Worm (Caenorhabditis elegans) whole organism, young adult: Measurements from ENCODE around the gene K05G3.2.

ENCODE experiments used
- B0336.3 ChIP-seq: fragments of 200-800 bp; sonication (Bioruptor generic); IDR thresholded peaks from 2 replicates; pipeline ENCODE4 v1.3.6; 2022; ENCODE audit warnings: missing genetic modification characterization, missing compliant biosample characterization
- C17E4.6 ChIP-seq: fragments of 200-800 bp; sonication (Bioruptor generic); IDR thresholded peaks from 2 replicates; pipeline ENCODE4 v1.3.6; 2022; ENCODE audit warnings: missing genetic modification reagents, missing genetic modification characterization, missing compliant biosample characterization
- D2030.7 ChIP-seq: fragments of 200-800 bp; sonication (Bioruptor generic); IDR thresholded peaks from 2 replicates; pipeline ENCODE4 v1.3.6; 2022; ENCODE audit warnings: missing genetic modification reagents, missing genetic modification characterization, missing compliant biosample characterization
- F10E7.11 ChIP-seq: sonication (generic microtip); optimal IDR thresholded peaks from 2 replicates; lab custom pipeline; 2017; ENCODE audit warnings: mild to moderate bottlenecking, missing genetic modification characterization, moderate library complexity, missing compliant biosample characterization
- F23B12.7 ChIP-seq: sonication (generic microtip); optimal IDR thresholded peaks from 2 replicates; lab custom pipeline; 2017; ENCODE audit warnings: missing genetic modification characterization, mild to moderate bottlenecking, missing compliant biosample characterization, antibody characterized with exemption, moderate library complexity; ENCODE audit not compliant: insufficient read depth
- F55B11.4 ChIP-seq: sonication (generic microtip); optimal IDR thresholded peaks from 2 replicates; lab custom pipeline; 2016; ENCODE audit warnings: missing compliant biosample characterization, missing genetic modification characterization, borderline replicate concordance; ENCODE audit not compliant: insufficient read depth
- K11D2.4 ChIP-seq: fragments of 200-800 bp; sonication (Bioruptor generic); IDR thresholded peaks from 2 replicates; pipeline ENCODE4 v1.3.6; 2022; ENCODE audit warnings: missing genetic modification reagents, missing genetic modification characterization, missing compliant biosample characterization
- Y56A3A.18 ChIP-seq: fragments of 200-800 bp; sonication (Bioruptor generic); IDR thresholded peaks from 2 replicates; pipeline ENCODE4 v1.3.6; 2022; ENCODE audit warnings: missing genetic modification reagents, missing genetic modification characterization, missing compliant biosample characterization
- ama-1 ChIP-seq, 3 experiments: fragments of 150-350 bp in 1 of 3; sonication (generic microtip) in 2 of 3; optimal IDR thresholded peaks; 2 replicates each; lab custom pipeline; 2014 to 2018; ENCODE audit warnings: missing biosample characterization in 2 of 3, missing genetic modification characterization in 2 of 3, missing genetic modification reagents in 2 of 3
- atf-7 ChIP-seq: sonication (generic microtip); optimal IDR thresholded peaks from 2 replicates; lab custom pipeline; 2017; ENCODE audit warnings: mild to moderate bottlenecking, missing genetic modification characterization, missing compliant biosample characterization
- attf-3 ChIP-seq: fragments of 200-800 bp; sonication (Bioruptor generic); conservative IDR thresholded peaks from 2 replicates; pipeline ENCODE4 v1.3.6; 2022; ENCODE audit warnings: missing genetic modification reagents, missing genetic modification characterization, missing compliant biosample characterization
- attf-5 ChIP-seq: fragments of 200-800 bp; sonication (Bioruptor generic); optimal IDR thresholded peaks from 2 replicates; lab custom pipeline; 2018; ENCODE audit warnings: mild to moderate bottlenecking, missing genetic modification characterization, missing compliant biosample characterization
- bed-2 ChIP-seq: fragments of 200-800 bp; sonication (Bioruptor generic); IDR thresholded peaks from 2 replicates; pipeline ENCODE4 v1.3.6; 2022; ENCODE audit warnings: missing genetic modification reagents, missing genetic modification characterization, missing compliant biosample characterization
- ceh-58 ChIP-seq: fragments of 200-800 bp; sonication (Bioruptor generic); IDR thresholded peaks from 2 replicates; pipeline ENCODE4 v1.3.6; 2022; ENCODE audit warnings: missing genetic modification characterization, missing compliant biosample characterization
- die-1 ChIP-seq: sonication (generic microtip); optimal IDR thresholded peaks from 2 replicates; lab custom pipeline; 2016; ENCODE audit warnings: missing genotype, mild to moderate bottlenecking, missing genetic modification characterization, missing compliant biosample characterization
- dpl-1 ChIP-seq: fragments of 150-350 bp; optimal IDR thresholded peaks from 2 replicates; lab custom pipeline; 2014; ENCODE audit warnings: missing biosample characterization, missing genetic modification reagents, missing genetic modification characterization
- egrh-3 ChIP-seq: fragments of 200-800 bp; sonication (Bioruptor generic); IDR thresholded peaks from 2 replicates; pipeline ENCODE4 v1.3.6; 2022; ENCODE audit warnings: missing genetic modification reagents, missing genetic modification characterization, missing compliant biosample characterization
- gei-17 ChIP-seq: fragments of 200-800 bp; sonication (Bioruptor generic); optimal IDR thresholded peaks from 2 replicates; lab custom pipeline; 2018; ENCODE audit warnings: mild to moderate bottlenecking, missing genetic modification characterization, missing compliant biosample characterization
- lsy-27 ChIP-seq: sonication (generic microtip); optimal IDR thresholded peaks from 2 replicates; lab custom pipeline; 2017; ENCODE audit warnings: missing genetic modification characterization, mild to moderate bottlenecking, missing compliant biosample characterization, antibody characterized with exemption, missing genotype, borderline replicate concordance; ENCODE audit not compliant: insufficient read depth
- madf-10 ChIP-seq: sonication (generic microtip); optimal IDR thresholded peaks from 2 replicates; lab custom pipeline; 2016; ENCODE audit warnings: mild to moderate bottlenecking, missing genetic modification characterization, missing compliant biosample characterization
- madf-3 ChIP-seq: fragments of 200-800 bp; sonication (Bioruptor generic); IDR thresholded peaks from 2 replicates; pipeline ENCODE4 v1.3.6; 2022; ENCODE audit warnings: missing genetic modification reagents, missing genetic modification characterization, missing compliant biosample characterization
- mel-28 ChIP-seq: sonication (generic microtip); optimal IDR thresholded peaks from 2 replicates; lab custom pipeline; 2016; ENCODE audit warnings: borderline replicate concordance, mild to moderate bottlenecking, missing genetic modification characterization, missing compliant biosample characterization
- mes-4 ChIP-seq: sonication (generic microtip); optimal IDR thresholded peaks from 2 replicates; lab custom pipeline; 2016; ENCODE audit warnings: missing genotype, missing genetic modification characterization, missing compliant biosample characterization
- nfya-1 ChIP-seq: sonication (generic microtip); optimal IDR thresholded peaks from 2 replicates; lab custom pipeline; 2017; ENCODE audit warnings: antibody characterized with exemption, missing compliant biosample characterization, missing genetic modification characterization, borderline replicate concordance; ENCODE audit not compliant: insufficient read depth
- nfya-2 ChIP-seq: fragments of 200-800 bp; sonication (Bioruptor generic); IDR thresholded peaks from 2 replicates; pipeline ENCODE4 v1.3.6; 2022; ENCODE audit warnings: missing genetic modification reagents, missing genetic modification characterization, missing compliant biosample characterization
- nhr-27 ChIP-seq: fragments of 200-800 bp; sonication (Bioruptor generic); optimal IDR thresholded peaks from 2 replicates; lab custom pipeline; 2018; ENCODE audit warnings: mild to moderate bottlenecking, missing genetic modification characterization, moderate library complexity, missing compliant biosample characterization
- pha-4 ChIP-seq: fragments of 150-350 bp; sonication (generic microtip); optimal IDR thresholded peaks from 2 replicates; lab custom pipeline; 2014; ENCODE audit warnings: missing biosample characterization, missing genetic modification reagents, missing genetic modification characterization
- rec-8 ChIP-seq, 2 experiments: sonication (generic microtip); optimal IDR thresholded peaks; 2 replicates each; lab custom pipeline; 2016; ENCODE audit warnings: mild to moderate bottlenecking in 2 of 2, missing genetic modification characterization in 2 of 2, missing genetic modification reagents in 2 of 2, missing genotype in 2 of 2, missing biosample characterization in 1 of 2, missing compliant biosample characterization in 1 of 2, moderate library complexity in 1 of 2
- tbp1 ChIP-seq: fragments of 200-800 bp; sonication (Bioruptor generic); optimal IDR thresholded peaks from 2 replicates; lab custom pipeline; 2018; ENCODE audit warnings: mild to moderate bottlenecking, missing genetic modification characterization, missing compliant biosample characterization
- tbx-9 ChIP-seq: sonication (generic microtip); optimal IDR thresholded peaks from 2 replicates; lab custom pipeline; 2016; ENCODE audit warnings: borderline replicate concordance, missing genetic modification characterization, inconsistent platforms, missing compliant biosample characterization
- unc-62 ChIP-seq: fragments of 150-350 bp; optimal IDR thresholded peaks from 2 replicates; lab custom pipeline; 2014; ENCODE audit warnings: missing biosample characterization, missing genetic modification reagents, missing genetic modification characterization
- xnd-1 ChIP-seq: sonication (generic microtip); optimal IDR thresholded peaks from 2 replicates; lab custom pipeline; 2016; ENCODE audit warnings: missing genotype, missing genetic modification reagents, missing genetic modification characterization, missing compliant biosample characterization
- zfh-2 ChIP-seq: fragments of 200-800 bp; sonication (Bioruptor generic); conservative IDR thresholded peaks from 2 replicates; pipeline ENCODE4 v1.3.6; 2022; ENCODE audit warnings: missing genetic modification reagents, missing genetic modification characterization, missing compliant biosample characterization
- zim-3 ChIP-seq: sonication (generic microtip); optimal IDR thresholded peaks from 2 replicates; lab custom pipeline; 2017; ENCODE audit warnings: mild to moderate bottlenecking, missing genetic modification characterization, moderate library complexity, missing compliant biosample characterization
- ztf-26 ChIP-seq: sonication (generic microtip); optimal IDR thresholded peaks from 2 replicates; lab custom pipeline; 2017; ENCODE audit warnings: missing genetic modification characterization, missing compliant biosample characterization

The K05G3.2 gene

ce11 chrX:16529937-16530336 is 35.2 kb downstream of the K05G3.2 start:
- TF ChIP-seq unc-62 (GFP tag; lab: Kevin White, UChicago) (no peak), F10E7.11 (tag; lab: Kevin White, UChicago) (no peak), xnd-1 (tag; lab: Kevin White, UChicago) (no peak), nhr-27 (tag; lab: Kevin White, UChicago) (no peak), F55B11.4 (no peak), K11D2.4 (no peak), tbx-9 (tag; lab: Kevin White, UChicago) (no peak), C17E4.6 (no peak), tbp1 (GFP tag; lab: Kevin White, UChicago) (no peak), rec-8 (tag; optimal IDR thresholded peaks at IDR 0.05; lab: Kevin White, UChicago) (no peak), pha-4 (no peak), attf-3 (GFP tag; lab: Robert Waterston, UW) (no peak), egrh-3 (GFP tag; lab: Robert Waterston, UW) (no peak), lsy-27 (no peak), bed-2 (GFP tag; lab: Robert Waterston, UW) (no peak), nfya-2 (GFP tag; lab: Robert Waterston, UW) (no peak), atf-7 (tag; lab: Kevin White, UChicago) (no peak), mel-28 (tag; lab: Kevin White, UChicago) (no peak)

ce11 chrX:16530455-16530854 is 35.7 kb downstream of the K05G3.2 start:
- no peak for TF ChIP-seq attf-5 (GFP tag; lab: Kevin White, UChicago)

- TF ChIP-seq nfya-1, result no peak
- 0 out of 2 replicates have a peak, but pooled peaks have one; percentile 6 for TF ChIP-seq zfh-2
These were observed 37.8 kb downstream of the K05G3.2 start for ce11 chrX:16532513-16532912.

- TF ChIP-seq zim-3 (tag; lab: Kevin White, UChicago) (no peak), pha-4 (no peak), ztf-26 (tag; lab: Kevin White, UChicago) (no peak), gei-17 (no peak), B0336.3 (GFP tag; lab: Robert Waterston, UW) (no peak), ama-1 (optimal IDR thresholded peaks at IDR 0.05; lab: Kevin White, UChicago) (no peak), ama-1 (GFP tag; optimal IDR thresholded peaks at IDR 0.05; lab: Kevin White, UChicago) (no peak), Y56A3A.18 (GFP tag; lab: Robert Waterston, UW) (no peak), D2030.7 (GFP tag; lab: Robert Waterston, UW) (no peak), mes-4 (tag; lab: Kevin White, UChicago) (no peak), zfh-2 (no peak), ceh-58 (GFP tag; lab: Robert Waterston, UW) (no peak), dpl-1 (GFP tag; lab: Kevin White, UChicago) (no peak), tbp1 (GFP tag; lab: Kevin White, UChicago) (no peak), madf-3 (GFP tag; lab: Robert Waterston, UW) (no peak), F23B12.7 (no peak), die-1 (tag; lab: Kevin White, UChicago) (no peak), madf-10 (tag; lab: Kevin White, UChicago) (no peak)
These were observed 39.1 kb downstream of the K05G3.2 start for ce11 chrX:16533860-16534259.
